Worm (Caenorhabditis elegans) whole organism, L3 larva: ENCODE measurements around the gene B0403.5.

Experiments
- R02D3.7 ChIP-seq: fragments of 150-350 bp; optimal IDR thresholded peaks from 2 replicates; lab custom pipeline; 2014; ENCODE audit warnings: missing biosample characterization, missing genetic modification characterization
- aly-2 ChIP-seq: fragments of 150-350 bp; optimal IDR thresholded peaks from 2 replicates; lab custom pipeline; 2014; ENCODE audit warnings: missing biosample characterization, missing genetic modification characterization
- ceh-82 ChIP-seq: fragments of 150-350 bp; optimal IDR thresholded peaks from 2 replicates; lab custom pipeline; 2014; ENCODE audit warnings: missing biosample characterization, missing genetic modification characterization
- ceh-9 ChIP-seq: sonication (generic microtip); optimal IDR thresholded peaks from 2 replicates; lab custom pipeline; 2018; ENCODE audit warnings: missing biosample characterization, missing genetic modification characterization
- fos-1 ChIP-seq: fragments of 150-350 bp; optimal IDR thresholded peaks from 2 replicates; lab custom pipeline; 2014; ENCODE audit warnings: missing biosample characterization, missing genetic modification characterization
- jun-1 ChIP-seq: fragments of 150-350 bp; optimal IDR thresholded peaks from 2 replicates; lab custom pipeline; 2014; ENCODE audit warnings: missing biosample characterization, missing genetic modification reagents, missing genetic modification characterization
- mdl-1 ChIP-seq: fragments of 150-350 bp; optimal IDR thresholded peaks from 2 replicates; lab custom pipeline; 2014; ENCODE audit warnings: missing biosample characterization, missing genetic modification characterization
- nfya-1 ChIP-seq: sonication (generic microtip); optimal IDR thresholded peaks from 2 replicates; lab custom pipeline; 2017; ENCODE audit warnings: missing genetic modification characterization, mild to moderate bottlenecking, missing compliant biosample characterization, antibody characterized with exemption, moderate library complexity; ENCODE audit not compliant: insufficient read depth
- nhr-11 ChIP-seq: fragments of 150-350 bp; optimal IDR thresholded peaks from 2 replicates; lab custom pipeline; 2014; ENCODE audit warnings: missing biosample characterization, missing genetic modification characterization
- nhr-76 ChIP-seq: fragments of 150-350 bp; sonication (generic microtip); optimal IDR thresholded peaks from 5 replicates; lab custom pipeline; 2014; ENCODE audit warnings: missing biosample characterization, missing genetic modification characterization
- snpc-4 ChIP-seq: fragments of 150-350 bp; optimal IDR thresholded peaks from 2 replicates; lab custom pipeline; 2014; ENCODE audit warnings: missing biosample characterization, missing genetic modification characterization
- tbx-2 ChIP-seq: sonication (generic microtip); optimal IDR thresholded peaks from 2 replicates; lab custom pipeline; 2016; ENCODE audit warnings: mild to moderate bottlenecking, missing genetic modification characterization, missing compliant biosample characterization
- unc-62 ChIP-seq: fragments of 150-350 bp; sonication (generic microtip); optimal IDR thresholded peaks from 4 replicates; lab custom pipeline; 2014; ENCODE audit warnings: missing biosample characterization, missing genetic modification reagents, missing genetic modification characterization
- ztf-11 ChIP-seq: fragments of 150-350 bp; optimal IDR thresholded peaks from 2 replicates; lab custom pipeline; 2014; ENCODE audit warnings: missing biosample characterization, missing genetic modification characterization

DNA sequence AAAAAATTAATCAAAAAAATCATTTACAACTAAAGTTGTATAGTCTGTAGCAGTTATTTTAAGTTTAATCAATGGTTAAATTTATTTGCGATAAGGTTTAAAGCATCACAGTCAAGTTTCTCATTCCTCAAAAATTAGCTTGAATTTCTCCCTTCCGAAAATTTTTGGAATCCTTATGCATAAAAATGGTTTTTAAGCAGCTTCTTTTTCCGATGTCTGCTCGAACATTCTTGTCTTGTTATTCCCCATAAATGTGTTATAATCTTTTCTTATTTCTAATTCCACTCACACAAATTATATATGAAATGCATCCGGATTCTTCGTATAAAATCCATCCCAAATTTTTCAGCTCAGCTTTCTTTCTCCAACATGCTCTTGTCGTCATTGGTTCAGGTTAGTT is 44.0 kb downstream of the B0403.5 start, which contains the start of gene C36B7.3:
- TF ChIP-seq unc-62 (GFP tag; lab: Kevin White, UChicago) = no peak
- TF ChIP-seq R02D3.7 = no peak
- no peak for TF ChIP-seq mdl-1 (tag; lab: Kevin White, UChicago)
- no peak for TF ChIP-seq aly-2
- TF ChIP-seq nhr-76 (tag; lab: Kevin White, UChicago) = no peak
- no peak for TF ChIP-seq fos-1 (tag; lab: Kevin White, UChicago)
- TF ChIP-seq ceh-9 (tag; lab: Kevin White, UChicago) = no peak
- no peak for TF ChIP-seq snpc-4 (tag; lab: Kevin White, UChicago)
- no peak for TF ChIP-seq ztf-11 (tag; lab: Kevin White, UChicago)
- no peak for TF ChIP-seq jun-1 (tag; lab: Kevin White, UChicago)
- no peak for TF ChIP-seq nfya-1
- no peak for TF ChIP-seq tbx-2 (tag; lab: Kevin White, UChicago)
- TF ChIP-seq nhr-11 (tag; lab: Kevin White, UChicago) = no peak
- TF ChIP-seq ceh-82 = no peak
